Fruit fly (Drosophila melanogaster): ENCODE measurements around the gene CG14137.

dm6 chr3L:11561946-11562760 lies 37.7 kb downstream of the CG14137 start, which contains the start of the genes CG7394 and Mob2:
- TF ChIP-seq CG9948 (tag; optimal IDR thresholded peaks at IDR 0.05) (peak; percentile 75), EcR (GFP tag; optimal IDR thresholded peaks at IDR 0.05) (peak; percentile 17), Pif1B (GFP tag; optimal IDR thresholded peaks at IDR 0.05) (peak; percentile 87), CG8159 (tag; optimal IDR thresholded peaks at IDR 0.05) (peak; percentile 81), CG15710 (tag; optimal IDR thresholded peaks at IDR 0.05) (peak; percentile 81), CG10348 (GFP tag; IDR thresholded peaks at IDR 0.05) (peak; percentile 50; the same call in 1 of the 2 replicates), Pif1A (GFP tag; optimal IDR thresholded peaks at IDR 0.05) (peak; percentile 88), D1 (tag; optimal IDR thresholded peaks at IDR 0.05) (peak; percentile 85), rn (GFP tag; IDR thresholded peaks at IDR 0.05) (peak; percentile 71), CG8301 (tag; optimal IDR thresholded peaks at IDR 0.05) (peak; percentile 80), fd96Ca (GFP tag; IDR thresholded peaks at IDR 0.05) (peak; percentile 90), CG13204 (GFP tag; optimal IDR thresholded peaks at IDR 0.05) (no peak), CG14655 (GFP tag; optimal IDR thresholded peaks at IDR 0.05) (peak; percentile 84), Ets98B (GFP tag; IDR thresholded peaks at IDR 0.05) (peak; percentile 87)
